Fruit fly (Drosophila melanogaster): ENCODE results near the gene CG12096.

Gene CG12096

dm6 chrX:13204718-13205117 is 45.3 kb downstream of the CG12096 start:
- TF ChIP-seq CG11617 (GFP tag; optimal IDR thresholded peaks at IDR 0.05) (no peak), pad (GFP tag; optimal IDR thresholded peaks at IDR 0.05) (no peak), CG7101 (tag; optimal IDR thresholded peaks at IDR 0.05) (no peak), Hr96 (GFP tag; optimal IDR thresholded peaks at IDR 0.05) (no peak), kay (GFP tag; ENCODE audit: borderline replicate concordance) (no peak), CG5204 (GFP tag; optimal IDR thresholded peaks at IDR 0.05) (no peak)

DNA sequence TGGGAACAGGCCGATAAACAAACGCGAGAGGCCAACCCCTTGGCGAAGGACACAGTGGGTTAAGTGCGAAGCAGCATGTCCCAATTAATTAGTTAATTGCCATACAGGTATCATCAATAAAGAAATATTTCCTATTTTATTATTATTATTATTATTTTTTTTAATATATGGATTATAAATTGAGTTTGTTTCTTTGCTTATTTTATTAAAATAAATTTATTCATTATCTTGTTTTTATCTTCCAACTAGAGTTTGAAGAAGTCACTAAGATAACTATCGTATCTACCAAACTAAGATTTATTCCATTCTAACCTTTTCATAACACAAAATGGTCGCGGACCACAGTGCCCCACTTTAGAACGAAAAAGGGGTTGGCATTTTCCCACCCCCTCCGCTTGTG is 48.7 kb downstream of the CG12096 start:
- no peak for TF ChIP-seq cic (GFP tag; optimal IDR thresholded peaks at IDR 0.05)
- TF ChIP-seq CG1620 (GFP tag; optimal IDR thresholded peaks at IDR 0.05) = no peak
- TF ChIP-seq Mnt (GFP tag; optimal IDR thresholded peaks at IDR 0.05) = no peak
- no peak for TF ChIP-seq CG12768 (GFP tag; optimal IDR thresholded peaks at IDR 0.05)
- TF ChIP-seq CG7101 (tag; optimal IDR thresholded peaks at IDR 0.05) = peak; percentile 32

- TF ChIP-seq cnc (optimal IDR thresholded peaks at IDR 0.05) (no peak), CG5204 (GFP tag; optimal IDR thresholded peaks at IDR 0.05) (no peak), CG7101 (tag; optimal IDR thresholded peaks at IDR 0.05) (no peak), toe (GFP tag; optimal IDR thresholded peaks at IDR 0.05) (no peak), ovo (GFP tag; optimal IDR thresholded peaks at IDR 0.05) (no peak), CG7045 (GFP tag; optimal IDR thresholded peaks at IDR 0.05) (no peak), Mnt (GFP tag; optimal IDR thresholded peaks at IDR 0.05) (no peak), Clk (GFP tag; optimal IDR thresholded peaks at IDR 0.05) (no peak), pad (GFP tag; optimal IDR thresholded peaks at IDR 0.05) (no peak), Hr96 (GFP tag; optimal IDR thresholded peaks at IDR 0.05) (no peak), tj (GFP tag; optimal IDR thresholded peaks at IDR 0.05) (no peak), Crg-1 (GFP tag; optimal IDR thresholded peaks at IDR 0.05) (no peak), CG11617 (GFP tag; optimal IDR thresholded peaks at IDR 0.05) (no peak), bab1 (GFP tag; optimal IDR thresholded peaks at IDR 0.05) (no peak), CG33017 (tag; optimal IDR thresholded peaks at IDR 0.05) (no peak), CG1620 (GFP tag; optimal IDR thresholded peaks at IDR 0.05) (no peak), kay (GFP tag; ENCODE audit: borderline replicate concordance) (no peak), cic (GFP tag; optimal IDR thresholded peaks at IDR 0.05) (no peak), CG12768 (GFP tag; optimal IDR thresholded peaks at IDR 0.05) (no peak)
Measured at dm6 chrX:13208554-13208953, 49.1 kb downstream of the CG12096 start.

DNA sequence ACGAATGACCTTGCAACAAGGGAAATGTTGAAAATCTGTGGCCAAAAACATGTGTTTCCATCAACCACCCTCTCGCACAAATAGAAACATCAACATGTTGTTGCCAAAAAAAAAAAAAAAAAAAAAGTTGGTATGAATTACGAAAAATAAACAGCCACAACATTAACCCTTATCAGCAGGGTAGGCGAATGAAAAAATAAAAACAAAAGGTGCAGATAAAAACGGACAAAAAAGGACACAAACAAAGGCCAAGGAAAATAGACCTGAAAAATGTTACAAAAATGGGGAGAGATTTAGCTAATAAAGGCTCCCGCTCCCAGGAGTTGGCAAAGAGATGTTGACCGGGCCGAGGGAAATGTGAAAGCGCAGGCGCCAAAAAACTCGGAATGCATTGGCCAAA is 50.0 kb downstream of the CG12096 start:
- TF ChIP-seq toe (GFP tag; optimal IDR thresholded peaks at IDR 0.05) = no peak
- no peak for TF ChIP-seq CG5204 (GFP tag; optimal IDR thresholded peaks at IDR 0.05)
- TF ChIP-seq pad (GFP tag; optimal IDR thresholded peaks at IDR 0.05) = no peak
- no peak for TF ChIP-seq CG12768 (GFP tag; optimal IDR thresholded peaks at IDR 0.05)
- no peak for TF ChIP-seq cic (GFP tag; optimal IDR thresholded peaks at IDR 0.05)
- no peak for TF ChIP-seq kay (GFP tag; ENCODE audit: borderline replicate concordance)
- no peak for TF ChIP-seq cnc (optimal IDR thresholded peaks at IDR 0.05)
- TF ChIP-seq CG7045 (GFP tag; optimal IDR thresholded peaks at IDR 0.05) = no peak
- TF ChIP-seq tj (GFP tag; optimal IDR thresholded peaks at IDR 0.05) = no peak
- no peak for TF ChIP-seq Clk (GFP tag; optimal IDR thresholded peaks at IDR 0.05)
- TF ChIP-seq ovo (GFP tag; optimal IDR thresholded peaks at IDR 0.05) = no peak
- TF ChIP-seq bab1 (GFP tag; optimal IDR thresholded peaks at IDR 0.05) = no peak

- TF ChIP-seq Mnt (GFP tag; optimal IDR thresholded peaks at IDR 0.05) (peak; percentile 20), CG12768 (GFP tag; optimal IDR thresholded peaks at IDR 0.05) (no peak), bab1 (GFP tag; optimal IDR thresholded peaks at IDR 0.05) (peak; percentile 11)
Measured at dm6 chrX:13210429-13210828, 51.0 kb downstream of the CG12096 start.

DNA sequence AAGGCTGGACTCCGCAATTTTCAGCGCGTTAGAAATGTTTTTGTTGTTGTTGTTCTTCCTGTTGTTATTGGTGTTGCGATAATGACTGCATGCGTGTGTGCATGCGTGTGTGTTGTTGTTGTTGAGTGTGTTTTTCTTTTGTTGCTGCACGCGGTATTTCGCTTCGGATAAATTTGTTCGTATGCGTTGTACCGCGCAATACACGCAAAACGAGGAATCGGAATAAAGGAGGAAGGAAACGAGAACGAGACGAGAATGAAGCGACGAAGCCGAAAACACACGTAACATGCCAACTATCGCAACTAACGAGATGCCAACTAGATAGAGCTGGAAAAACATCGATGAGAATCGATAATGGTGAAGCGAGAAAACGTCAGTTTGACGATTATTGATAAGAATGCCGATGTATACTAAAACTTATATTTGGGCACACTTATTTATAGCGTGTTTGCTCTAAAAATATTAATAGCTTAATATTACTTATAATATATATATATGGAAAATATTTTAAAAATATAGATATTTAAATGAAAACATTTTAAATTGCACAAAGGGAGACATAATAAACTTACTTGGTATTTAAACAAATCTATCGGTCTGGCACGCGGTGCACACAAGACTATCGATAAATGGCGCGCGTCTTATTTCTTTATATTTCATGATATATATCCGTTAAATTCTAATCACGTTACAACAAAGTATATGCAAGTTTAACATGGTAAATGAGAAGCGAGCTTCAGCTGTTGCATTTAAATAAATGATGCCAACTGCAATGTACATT is 52.1 kb downstream of the CG12096 start, which contains the start of gene sno:
TSS of gene sno (minus strand) at position 318 of the 781 bp plus-strand sequence.
- TF ChIP-seq Mnt (GFP tag; optimal IDR thresholded peaks at IDR 0.05) (peak; percentile 77), Clk (GFP tag; optimal IDR thresholded peaks at IDR 0.05) (no peak), bab1 (GFP tag; optimal IDR thresholded peaks at IDR 0.05) (peak; percentile 25), ovo (GFP tag; optimal IDR thresholded peaks at IDR 0.05) (peak; percentile 5), pad (GFP tag; optimal IDR thresholded peaks at IDR 0.05) (no peak), tj (GFP tag; optimal IDR thresholded peaks at IDR 0.05) (peak; percentile 64)

dm6 chrX:13212138-13212481 is 52.7 kb downstream of the CG12096 start, which contains the start of gene REG:
Gene REG (plus strand): TSS chrX:13212325.
- TF ChIP-seq CG7101 (tag; optimal IDR thresholded peaks at IDR 0.05) (no peak), CG5204 (GFP tag; optimal IDR thresholded peaks at IDR 0.05) (no peak), CG12768 (GFP tag; optimal IDR thresholded peaks at IDR 0.05) (no peak), Mnt (GFP tag; optimal IDR thresholded peaks at IDR 0.05) (peak; percentile 14), CG14711 (tag; optimal IDR thresholded peaks at IDR 0.05) (no peak), CG7045 (GFP tag; optimal IDR thresholded peaks at IDR 0.05) (no peak)

Data from whole organism, adult.